Fruit fly (Drosophila melanogaster): ENCODE measurements around the gene CG42525.

DNA sequence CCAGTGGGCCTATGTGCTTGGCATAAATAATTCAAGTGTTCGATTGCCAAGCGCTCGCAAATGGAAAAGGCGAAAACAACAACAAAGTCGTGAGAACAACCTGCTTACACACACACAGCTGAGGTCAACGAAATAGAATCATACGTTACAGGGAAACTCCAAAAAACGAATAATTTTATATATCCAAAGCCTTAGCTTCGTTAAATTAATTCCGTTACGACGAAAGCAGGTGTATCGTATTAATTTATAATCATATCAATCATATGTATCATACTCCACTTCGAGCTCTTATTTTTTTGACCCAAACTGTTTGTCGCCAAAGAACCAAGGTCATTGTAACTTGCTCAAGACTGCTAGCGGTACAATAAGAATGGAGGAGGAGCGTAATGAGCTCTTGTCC, 10.1 kb downstream of the CG42525 start:
- no peak for TF ChIP-seq sage (GFP tag; optimal IDR thresholded peaks at IDR 0.05)
- TF ChIP-seq psq (GFP tag; optimal IDR thresholded peaks at IDR 0.05) = peak; percentile 75
- TF ChIP-seq tai (GFP tag; optimal IDR thresholded peaks at IDR 0.05) = no peak
- no peak for TF ChIP-seq pan (optimal IDR thresholded peaks at IDR 0.05)
- peak; percentile 94 for TF ChIP-seq h (GFP tag; optimal IDR thresholded peaks at IDR 0.05)
- no peak for TF ChIP-seq usp (GFP tag; optimal IDR thresholded peaks at IDR 0.05)
